Fruit fly (Drosophila melanogaster): ENCODE data around the gene CG4842.
A peak's percentile ranks its signal among the peaks of the same experiment; 100 is the strongest.

CG4842 gene

DNA sequence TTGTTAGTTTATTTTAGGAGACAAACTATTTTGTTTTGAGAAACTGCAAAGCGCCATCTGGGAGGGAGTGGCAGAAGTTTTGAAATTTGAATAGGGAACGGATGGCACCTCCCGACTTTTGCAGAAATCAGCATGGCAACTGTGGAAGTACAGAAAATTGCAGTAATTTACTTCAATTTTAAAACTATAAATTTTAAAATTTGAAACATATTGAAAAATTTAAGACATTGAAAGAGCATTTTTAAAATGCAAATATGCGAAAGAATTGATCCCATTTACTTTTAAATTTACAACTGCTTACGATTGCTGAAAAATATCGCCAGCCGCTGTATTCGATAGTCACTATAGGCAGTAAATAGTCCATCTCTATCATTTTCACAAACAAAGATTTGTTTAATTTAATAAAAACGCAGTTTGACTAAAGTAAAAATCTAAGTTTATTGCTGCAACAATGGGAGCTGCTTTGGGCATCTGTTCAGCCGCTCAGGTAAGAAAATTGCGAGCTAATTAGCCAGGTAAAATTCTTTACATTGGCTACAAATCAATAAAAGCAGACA lies 44.3 kb downstream of the CG4842 start, which contains the start of gene Serinc (continued):
- TF ChIP-seq CG17361 (GFP tag; IDR thresholded peaks at IDR 0.05) = peak; percentile 65; the same call in 2 of the 3 replicates
- TF ChIP-seq hb (GFP tag; IDR thresholded peaks at IDR 0.05; ENCODE audit: partially characterized antibody) = peak; percentile 98
- no peak for TF ChIP-seq CkIIα-i1 (GFP tag; IDR thresholded peaks at IDR 0.05)
- peak; percentile 49 for TF ChIP-seq pita (GFP tag; optimal IDR thresholded peaks at IDR 0.05)
- 0 out of 2 replicates have a peak, but pooled peaks have one; percentile 14 for TF ChIP-seq HLH3B (GFP tag; IDR thresholded peaks at IDR 0.05)
- peak; percentile 7 for TF ChIP-seq CG1529 (GFP tag; optimal IDR thresholded peaks at IDR 0.05)
- peak; percentile 36 for TF ChIP-seq CG8089 (GFP tag; optimal IDR thresholded peaks at IDR 0.05)
- no peak for TF ChIP-seq Dfd (GFP tag; optimal IDR thresholded peaks at IDR 0.05)
- no peak for TF ChIP-seq Jarid2 (GFP tag; optimal IDR thresholded peaks at IDR 0.05)
- TF ChIP-seq Gsc (GFP tag; IDR thresholded peaks at IDR 0.05) = no peak
- no peak for TF ChIP-seq CG6689 (GFP tag; IDR thresholded peaks at IDR 0.05)
- no peak for TF ChIP-seq Doc2 (GFP tag; IDR thresholded peaks at IDR 0.05)
- TF ChIP-seq da (GFP tag; optimal IDR thresholded peaks at IDR 0.05) = no peak
- peak; percentile 33 for TF ChIP-seq CG9609 (GFP tag; optimal IDR thresholded peaks at IDR 0.05)
- no peak for TF ChIP-seq toy (GFP tag; IDR thresholded peaks at IDR 0.05)
- TF ChIP-seq CG12236 (GFP tag; optimal IDR thresholded peaks at IDR 0.05) = peak; percentile 25
- TF ChIP-seq CG18011 (GFP tag; optimal IDR thresholded peaks at IDR 0.05) = no peak
- TF ChIP-seq CG16813 (GFP tag; IDR thresholded peaks at IDR 0.05; ENCODE audit: partially characterized antibody) = peak; percentile 98
- TF ChIP-seq CG3726 (GFP tag; IDR thresholded peaks at IDR 0.05) = no peak
- TF ChIP-seq knrl (GFP tag; IDR thresholded peaks at IDR 0.05; ENCODE audit: partially characterized antibody) = peak; percentile 99
- TF ChIP-seq sd (tag; optimal IDR thresholded peaks at IDR 0.05) = peak; percentile 22
- TF ChIP-seq CG7271 (tag; optimal IDR thresholded peaks at IDR 0.05) = no peak
- TF ChIP-seq ap (GFP tag; IDR thresholded peaks at IDR 0.05) = no peak
- TF ChIP-seq insv (GFP tag; optimal IDR thresholded peaks at IDR 0.05) = peak in 1 of 2 experiments; percentile 59
- peak; percentile 6 for TF ChIP-seq p53 (GFP tag; optimal IDR thresholded peaks at IDR 0.05)
- peak; percentile 88 for TF ChIP-seq trem (tag; optimal IDR thresholded peaks at IDR 0.05)
- TF ChIP-seq ems (GFP tag; optimal IDR thresholded peaks at IDR 0.05) = peak; percentile 42
- TF ChIP-seq cato (GFP tag; optimal IDR thresholded peaks at IDR 0.05; ENCODE audit: borderline replicate concordance) = no peak
- TF ChIP-seq CG33213 (GFP tag; optimal IDR thresholded peaks at IDR 0.05) = peak; percentile 67
- TF ChIP-seq pum (GFP tag; optimal IDR thresholded peaks at IDR 0.05) = peak; percentile 17
- peak; percentile 47; the same call in 1 of the 2 replicates for TF ChIP-seq CG6272 (GFP tag; IDR thresholded peaks at IDR 0.05)
- no peak for TF ChIP-seq ab (GFP tag; optimal IDR thresholded peaks at IDR 0.05)
- TF ChIP-seq esg (GFP tag; conservative IDR thresholded peaks at IDR 0.05) = no peak; the same call in 1 of the 2 replicates
- TF ChIP-seq ken (GFP tag; IDR thresholded peaks at IDR 0.05) = no peak
- peak; percentile 61 for TF ChIP-seq nerfin-1 (tag; optimal IDR thresholded peaks at IDR 0.05)
- TF ChIP-seq CG18619 (GFP tag; optimal IDR thresholded peaks at IDR 0.05) = peak; percentile 48
- TF ChIP-seq Bgb (GFP tag; IDR thresholded peaks at IDR 0.05; ENCODE audit: partially characterized antibody) = peak; percentile 98
- peak; percentile 55 for TF ChIP-seq CG16863 (GFP tag; optimal IDR thresholded peaks at IDR 0.05)
- peak; percentile 95 for TF ChIP-seq tna (GFP tag; IDR thresholded peaks at IDR 0.05; ENCODE audit: partially characterized antibody)
- TF ChIP-seq wdn (GFP tag; IDR thresholded peaks at IDR 0.05) = no peak
- no peak for TF ChIP-seq Dip2 (GFP tag; IDR thresholded peaks at IDR 0.05)
- TF ChIP-seq eve (GFP tag; optimal IDR thresholded peaks at IDR 0.05) = no peak
- no peak for TF ChIP-seq CG12769 (tag; optimal IDR thresholded peaks at IDR 0.05)
- peak; percentile 69 for TF ChIP-seq Dad (GFP tag; optimal IDR thresholded peaks at IDR 0.05)
- TF ChIP-seq fd96Cb (tag; optimal IDR thresholded peaks at IDR 0.05) = peak; percentile 34
- TF ChIP-seq Optix (GFP tag; IDR thresholded peaks at IDR 0.05) = 0 out of 3 replicates have a peak, but pooled peaks have one; percentile 25
- TF ChIP-seq E2f2 (GFP tag; IDR thresholded peaks at IDR 0.05) = peak; percentile 72
- TF ChIP-seq CG15479 (GFP tag; optimal IDR thresholded peaks at IDR 0.05) = no peak
- peak; percentile 30 for TF ChIP-seq CG2202 (tag; optimal IDR thresholded peaks at IDR 0.05)
- no peak; the same call in 1 of the 2 replicates for TF ChIP-seq seq (GFP tag; IDR thresholded peaks at IDR 0.05)

All from whole organism, embryonic.